Fruit fly (Drosophila melanogaster) whole organism, embryonic: ENCODE data around the gene euc.
A peak's percentile ranks its signal among the peaks of the same experiment; 100 is the strongest.

Experiments
- ATbp ChIP-seq: fragments of 200-800 bp; sonication (Bioruptor generic); optimal IDR thresholded peaks from 2 replicates; lab custom pipeline; 2017; ENCODE audit warnings: missing biosample characterization, mild to moderate bottlenecking, missing genetic modification characterization, missing genetic modification reagents
- CG10959 ChIP-seq: fragments of 200-800 bp; sonication (Bioruptor generic); IDR thresholded peaks from 2 replicates; pipeline ENCODE4 v1.3.6; 2022; ENCODE audit warnings: missing biosample characterization, missing genetic modification characterization
- CG11723 ChIP-seq: fragments of 200-800 bp; sonication (Bioruptor generic); optimal IDR thresholded peaks from 2 replicates; lab custom pipeline; 2017; ENCODE audit warnings: missing biosample characterization, mild to moderate bottlenecking, missing genetic modification characterization
- CG14050 ChIP-seq: fragments of 200-800 bp; sonication (Bioruptor generic); IDR thresholded peaks from 3 replicates; pipeline ENCODE4 v1.3.6; 2022; ENCODE audit warnings: missing biosample characterization, missing genetic modification characterization
- CG18764 ChIP-seq: fragments of 200-800 bp; sonication (Bioruptor generic); optimal IDR thresholded peaks from 3 replicates; lab custom pipeline; 2016; ENCODE audit warnings: missing biosample characterization, missing genetic modification characterization
- CG2129 ChIP-seq: fragments of 200-800 bp; sonication (Bioruptor generic); IDR thresholded peaks from 2 replicates; pipeline ENCODE4 v1.3.6; 2022; ENCODE audit warnings: missing biosample characterization, missing genetic modification characterization; ENCODE audit not compliant: partially characterized antibody
- CG2678 ChIP-seq: fragments of 200-800 bp; sonication (Bioruptor generic); optimal IDR thresholded peaks from 3 replicates; lab custom pipeline; 2019; ENCODE audit warnings: missing biosample characterization, mild to moderate bottlenecking, missing genetic modification characterization, moderate library complexity
- CG31224 ChIP-seq: fragments of 200-800 bp; sonication (Bioruptor generic); IDR thresholded peaks from 2 replicates; pipeline ENCODE4 v1.3.6; 2022; ENCODE audit warnings: missing biosample characterization, missing genetic modification characterization
- CG32767 ChIP-seq: fragments of 200-800 bp; sonication (Bioruptor generic); IDR thresholded peaks from 2 replicates; pipeline ENCODE4 v1.3.6; 2022; ENCODE audit warnings: missing biosample characterization, missing genetic modification characterization
- CG4617 ChIP-seq: fragments of 200-800 bp; sonication (Bioruptor generic); optimal IDR thresholded peaks from 3 replicates; lab custom pipeline; 2016; ENCODE audit warnings: missing biosample characterization, missing genetic modification characterization, borderline replicate concordance
- CG4707 ChIP-seq: fragments of 200-800 bp; sonication (Bioruptor generic); optimal IDR thresholded peaks from 2 replicates; lab custom pipeline; 2018; ENCODE audit warnings: missing biosample characterization, mild to moderate bottlenecking, missing genetic modification characterization, moderate library complexity
- CG4730 ChIP-seq: fragments of 200-800 bp; sonication (Bioruptor generic); IDR thresholded peaks from 2 replicates; pipeline ENCODE4 v1.3.6; 2022; ENCODE audit warnings: missing biosample characterization, missing genetic modification characterization
- CG5180 ChIP-seq: fragments of 200-800 bp; sonication (Bioruptor generic); optimal IDR thresholded peaks from 3 replicates; lab custom pipeline; 2017; ENCODE audit warnings: missing biosample characterization, missing genetic modification characterization, mild to moderate bottlenecking, moderate library complexity, missing genetic modification reagents
- CG6689 ChIP-seq: fragments of 200-800 bp; sonication (Bioruptor generic); IDR thresholded peaks from 2 replicates; pipeline ENCODE4 v1.3.6; 2022; ENCODE audit warnings: missing biosample characterization, missing genetic modification characterization
- CG6791 ChIP-seq: fragments of 200-800 bp; sonication (Bioruptor generic); IDR thresholded peaks from 3 replicates; pipeline ENCODE4 v1.3.6; 2022; ENCODE audit warnings: missing biosample characterization, missing genetic modification characterization; ENCODE audit not compliant: partially characterized antibody
- CG7271 ChIP-seq: fragments of 200-800 bp; sonication (Bioruptor generic); optimal IDR thresholded peaks from 2 replicates; lab custom pipeline; 2018; ENCODE audit warnings: missing biosample characterization, mild to moderate bottlenecking, missing genetic modification characterization, moderate library complexity
- CG7745 ChIP-seq: fragments of 200-800 bp; sonication (Bioruptor generic); optimal IDR thresholded peaks from 2 replicates; lab custom pipeline; 2018; ENCODE audit warnings: missing biosample characterization, mild to moderate bottlenecking, missing genetic modification characterization, moderate library complexity
- CG8765 ChIP-seq: fragments of 200-800 bp; sonication (Bioruptor generic); IDR thresholded peaks from 2 replicates; pipeline ENCODE4 v1.3.6; 2022; ENCODE audit warnings: missing biosample characterization, missing genetic modification characterization
- CrebB ChIP-seq: fragments of 200-800 bp; sonication (Bioruptor generic); optimal IDR thresholded peaks from 3 replicates; lab custom pipeline; 2018; ENCODE audit warnings: missing biosample characterization, mild to moderate bottlenecking, missing genetic modification characterization
- Dfd ChIP-seq, 2 experiments: fragments of >200 bp; optimal IDR thresholded peaks; 2 replicates each; lab custom pipeline; 2017; ENCODE audit warnings: missing biosample characterization in 2 of 2, missing genetic modification characterization in 2 of 2
- Dp ChIP-seq: fragments of 200-800 bp; sonication (Bioruptor generic); optimal IDR thresholded peaks from 2 replicates; lab custom pipeline; 2018; ENCODE audit warnings: missing biosample characterization, mild to moderate bottlenecking, missing genetic modification characterization, moderate library complexity
- HHEX ChIP-seq: fragments of 200-800 bp; sonication (Bioruptor generic); optimal IDR thresholded peaks from 3 replicates; lab custom pipeline; 2017; ENCODE audit warnings: missing biosample characterization, mild to moderate bottlenecking, missing genetic modification characterization, missing genetic modification reagents
- HmgD ChIP-seq: fragments of 200-800 bp; sonication (Bioruptor generic); optimal IDR thresholded peaks from 3 replicates; lab custom pipeline; 2016; ENCODE audit warnings: missing biosample characterization, missing genetic modification characterization
- Hr3 ChIP-seq: fragments of 200-800 bp; sonication (Bioruptor generic); optimal IDR thresholded peaks from 3 replicates; lab custom pipeline; 2016; ENCODE audit warnings: missing biosample characterization, missing genetic modification characterization
- Kr ChIP-seq: fragments of 200-800 bp; sonication (Bioruptor generic); optimal IDR thresholded peaks from 2 replicates; lab custom pipeline; 2017; ENCODE audit warnings: missing biosample characterization, mild to moderate bottlenecking, missing genetic modification characterization
- MBD-R2 ChIP-seq: fragments of 200-800 bp; sonication (Bioruptor generic); IDR thresholded peaks from 2 replicates; pipeline ENCODE4 v1.3.6; 2022; ENCODE audit warnings: missing biosample characterization, missing genetic modification characterization
- MTF-1 ChIP-seq: fragments of 200-800 bp; sonication (Bioruptor generic); optimal IDR thresholded peaks from 2 replicates; lab custom pipeline; 2018; ENCODE audit warnings: missing biosample characterization, mild to moderate bottlenecking, missing genetic modification characterization, borderline replicate concordance
- Nf-YB ChIP-seq: fragments of 200-800 bp; sonication (Bioruptor generic); optimal IDR thresholded peaks from 3 replicates; lab custom pipeline; 2019; ENCODE audit warnings: missing biosample characterization, mild to moderate bottlenecking, missing genetic modification characterization, moderate library complexity
- Pdp1 ChIP-seq, 2 experiments: fragments of 200-800 bp; sonication (Bioruptor generic); optimal IDR thresholded peaks; 3 replicates each; lab custom pipeline; 2016; ENCODE audit warnings: missing biosample characterization in 2 of 2, missing genetic modification characterization in 2 of 2, mild to moderate bottlenecking in 1 of 2, moderate library complexity in 1 of 2
- Sox100B ChIP-seq: fragments of 200-800 bp; sonication (Bioruptor generic); optimal IDR thresholded peaks from 3 replicates; lab custom pipeline; 2018; ENCODE audit warnings: missing biosample characterization, mild to moderate bottlenecking, missing genetic modification characterization
- aop ChIP-seq: fragments of 200-800 bp; sonication (Bioruptor generic); IDR thresholded peaks from 2 replicates; pipeline ENCODE4 v1.3.6; 2022; ENCODE audit warnings: missing biosample characterization, missing genetic modification characterization
- br ChIP-seq: fragments of >200 bp; optimal IDR thresholded peaks from 2 replicates; lab custom pipeline; 2017
- crol ChIP-seq: fragments of 200-800 bp; sonication (Bioruptor generic); IDR thresholded peaks from 2 replicates; pipeline ENCODE4 v1.3.6; 2022; ENCODE audit warnings: missing biosample characterization, missing genetic modification characterization
- dmrt99B ChIP-seq: fragments of 200-800 bp; sonication (Bioruptor generic); optimal IDR thresholded peaks from 2 replicates; lab custom pipeline; 2018; ENCODE audit warnings: missing biosample characterization, mild to moderate bottlenecking, missing genetic modification characterization, moderate library complexity
- emc ChIP-seq: fragments of 200-800 bp; sonication (Bioruptor generic); optimal IDR thresholded peaks from 2 replicates; lab custom pipeline; 2016; ENCODE audit warnings: missing biosample characterization, missing genetic modification characterization
- ftz-f1 ChIP-seq: fragments of 200-800 bp; sonication (Bioruptor generic); optimal IDR thresholded peaks from 2 replicates; lab custom pipeline; 2016; ENCODE audit warnings: missing biosample characterization, missing genetic modification characterization
- gem ChIP-seq: fragments of 200-800 bp; sonication (Bioruptor generic); optimal IDR thresholded peaks from 2 replicates; lab custom pipeline; 2019; ENCODE audit warnings: missing biosample characterization, mild to moderate bottlenecking, missing genetic modification characterization, moderate library complexity
- grau ChIP-seq: fragments of 200-800 bp; optimal IDR thresholded peaks from 3 replicates; lab custom pipeline; 2019; ENCODE audit warnings: missing biosample characterization, mild to moderate bottlenecking, missing genetic modification characterization, moderate library complexity
- gt ChIP-seq: fragments of 200-800 bp; sonication (Bioruptor generic); IDR thresholded peaks from 2 replicates; pipeline ENCODE4 v1.3.6; 2022; ENCODE audit warnings: missing biosample characterization, missing genetic modification characterization
- h ChIP-seq: fragments of >200 bp; optimal IDR thresholded peaks from 2 replicates; lab custom pipeline; 2017
- ham ChIP-seq: fragments of 200-800 bp; sonication (Bioruptor generic); IDR thresholded peaks from 2 replicates; pipeline ENCODE4 v1.3.6; 2022; ENCODE audit warnings: missing biosample characterization, missing genetic modification characterization
- lola ChIP-seq, 3 experiments: fragments of >200 bp in 2 of 3; fragments of 200-800 bp in 1 of 3; sonication (Bioruptor generic) in 1 of 3; optimal IDR thresholded peaks; 2 replicates each; lab custom pipeline; 2017 to 2019; ENCODE audit warnings: missing biosample characterization in 3 of 3, missing genetic modification characterization in 3 of 3, mild to moderate bottlenecking in 1 of 3, moderate library complexity in 1 of 3
- maf-S ChIP-seq: fragments of 200-800 bp; sonication (Bioruptor generic); optimal IDR thresholded peaks from 2 replicates; lab custom pipeline; 2016; ENCODE audit warnings: missing biosample characterization, missing genetic modification characterization
- oc ChIP-seq: fragments of 200-800 bp; sonication (Bioruptor generic); optimal IDR thresholded peaks from 2 replicates; lab custom pipeline; 2018; ENCODE audit warnings: missing biosample characterization, mild to moderate bottlenecking, missing genetic modification characterization, moderate library complexity
- pita ChIP-seq: fragments of 200-800 bp; sonication (Bioruptor generic); optimal IDR thresholded peaks from 2 replicates; lab custom pipeline; 2017; ENCODE audit warnings: missing biosample characterization, mild to moderate bottlenecking, missing genetic modification characterization
- salm ChIP-seq: fragments of 200-800 bp; sonication (Bioruptor generic); optimal IDR thresholded peaks from 2 replicates; lab custom pipeline; 2018; ENCODE audit warnings: missing biosample characterization, mild to moderate bottlenecking, missing genetic modification characterization
- tup ChIP-seq: fragments of 200-800 bp; sonication (Bioruptor generic); optimal IDR thresholded peaks from 2 replicates; lab custom pipeline; 2016; ENCODE audit warnings: missing biosample characterization, mild to moderate bottlenecking, missing genetic modification characterization, moderate library complexity
- tx ChIP-seq: fragments of 200-800 bp; sonication (Bioruptor generic); optimal IDR thresholded peaks from 2 replicates; lab custom pipeline; 2016; ENCODE audit warnings: missing biosample characterization, missing genetic modification characterization
- usp ChIP-seq: fragments of >200 bp; optimal IDR thresholded peaks from 2 replicates; lab custom pipeline; 2017; ENCODE audit warnings: missing biosample characterization, missing genetic modification characterization
- zen ChIP-seq: fragments of 200-800 bp; sonication (Bioruptor generic); optimal IDR thresholded peaks from 3 replicates; lab custom pipeline; 2018; ENCODE audit warnings: missing biosample characterization, mild to moderate bottlenecking, missing genetic modification characterization, moderate library complexity

euc gene

DNA sequence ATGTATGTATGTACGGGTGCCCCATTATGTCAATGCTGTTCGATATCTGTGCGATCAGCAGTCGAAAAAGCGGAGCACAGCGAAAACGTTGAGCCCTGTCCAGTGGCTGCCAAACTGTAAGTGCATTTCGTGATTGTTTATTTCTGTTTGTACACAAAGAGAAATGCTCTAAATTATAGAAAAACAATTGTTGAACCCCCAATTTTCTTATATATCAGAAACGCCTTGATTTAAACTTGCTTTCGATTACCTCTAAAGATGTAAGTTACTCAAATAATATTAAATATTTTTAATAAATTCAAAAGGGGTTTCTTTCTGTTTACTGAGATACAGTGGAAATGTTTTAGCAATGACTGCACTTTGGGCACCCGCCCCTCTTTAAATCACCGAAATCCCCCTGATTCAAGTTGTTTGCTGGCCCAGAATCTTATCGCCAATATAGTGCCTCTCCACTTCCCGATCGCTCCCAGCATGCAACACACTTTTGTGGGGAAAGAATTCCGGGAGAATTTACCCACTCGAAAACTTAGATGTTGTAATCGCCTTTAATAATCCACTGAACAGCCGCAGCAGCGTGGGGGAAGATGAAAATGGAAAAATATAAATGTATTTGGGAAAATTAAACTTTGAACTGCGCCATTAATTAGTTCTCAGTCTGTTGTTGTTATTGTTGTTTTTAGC lies 36.3 kb upstream of the euc start (continued):
- TF ChIP-seq CG7271 (tag; lab: Kevin White, UChicago), result no peak
- peak; percentile 74 for TF ChIP-seq gem
- no peak for TF ChIP-seq h (lab: Kevin White, UChicago)
- TF ChIP-seq CG4707 (GFP tag; lab: Kevin White, UChicago), result no peak
- TF ChIP-seq MBD-R2 (GFP tag; lab: Robert Waterston, UW), result no peak
- TF ChIP-seq HHEX (GFP tag; lab: Kevin White, UChicago), result peak; percentile 3
- TF ChIP-seq CG18764 (GFP tag; lab: Kevin White, UChicago), result no peak
- TF ChIP-seq Dp (GFP tag; lab: Kevin White, UChicago), result no peak
- peak; percentile 73 for TF ChIP-seq CG7745 (tag; lab: Kevin White, UChicago)
- TF ChIP-seq Dfd (GFP tag; optimal IDR thresholded peaks at IDR 0.05; lab: Kevin White, UChicago), result no peak
- TF ChIP-seq maf-S, result no peak
- TF ChIP-seq CG4730 (GFP tag; lab: Robert Waterston, UW), result 0 out of 2 replicates have a peak, but pooled peaks have one; percentile 29
- peak; percentile 5 for TF ChIP-seq CG5180
- peak; percentile 56 for TF ChIP-seq oc (tag; lab: Kevin White, UChicago)
- TF ChIP-seq CG6791 (GFP tag; lab: Robert Waterston, UW), result no peak
- TF ChIP-seq lola (GFP tag; optimal IDR thresholded peaks at IDR 0.05; lab: Kevin White, UChicago), result peak in 1 of 3 experiments; percentile 38
- TF ChIP-seq Kr (GFP tag; lab: Kevin White, UChicago), result no peak
- no peak for TF ChIP-seq gt
- TF ChIP-seq CG11723 (GFP tag; lab: Kevin White, UChicago), result no peak
- TF ChIP-seq zen (tag; lab: Kevin White, UChicago), result no peak
- no peak for TF ChIP-seq CG10959 (GFP tag; lab: Robert Waterston, UW)
- no peak for TF ChIP-seq CrebB (tag; lab: Kevin White, UChicago)
- no peak for TF ChIP-seq ham (GFP tag; lab: Robert Waterston, UW)
- no peak for TF ChIP-seq usp (GFP tag; lab: Kevin White, UChicago)
- TF ChIP-seq CG8765 (GFP tag; lab: Robert Waterston, UW), result no peak
- peak in 1 of 2 experiments; percentile 24 for TF ChIP-seq Pdp1 (GFP tag; optimal IDR thresholded peaks at IDR 0.05; lab: Kevin White, UChicago)
- TF ChIP-seq MTF-1 (GFP tag; lab: Kevin White, UChicago), result no peak
- no peak for TF ChIP-seq Sox100B (GFP tag; lab: Kevin White, UChicago)
- no peak for TF ChIP-seq CG31224 (GFP tag; lab: Robert Waterston, UW)
- TF ChIP-seq emc (GFP tag; lab: Kevin White, UChicago), result no peak
- no peak for TF ChIP-seq CG2129 (GFP tag; lab: Robert Waterston, UW)
- TF ChIP-seq Hr3 (GFP tag; lab: Kevin White, UChicago), result peak; percentile 39
- TF ChIP-seq tx (GFP tag; lab: Kevin White, UChicago), result no peak
- no peak for TF ChIP-seq pita (GFP tag; lab: Kevin White, UChicago)
- no peak for TF ChIP-seq Nf-YB (GFP tag; lab: Kevin White, UChicago)
- TF ChIP-seq aop (GFP tag; lab: Robert Waterston, UW), result no peak
- TF ChIP-seq grau (tag; lab: Kevin White, UChicago), result peak; percentile 45
- TF ChIP-seq CG14050, result no peak; the same call in 2 of the 3 replicates
- TF ChIP-seq CG6689, result peak; percentile 65; the same call in 1 of the 2 replicates
- no peak for TF ChIP-seq CG4617 (GFP tag; lab: Kevin White, UChicago)
- no peak for TF ChIP-seq br (lab: Kevin White, UChicago)
- peak; percentile 48; the same call in 1 of the 2 replicates for TF ChIP-seq CG32767 (GFP tag; lab: Robert Waterston, UW)
- TF ChIP-seq ftz-f1 (GFP tag; lab: Kevin White, UChicago), result no peak
- peak; percentile 70 for TF ChIP-seq dmrt99B
- TF ChIP-seq CG2678 (tag; lab: Kevin White, UChicago), result peak; percentile 57
- no peak for TF ChIP-seq salm (tag; lab: Kevin White, UChicago)
- TF ChIP-seq HmgD, result no peak
- no peak for TF ChIP-seq tup (GFP tag; lab: Kevin White, UChicago)
- peak; percentile 51 for TF ChIP-seq crol (GFP tag; lab: Robert Waterston, UW)
- TF ChIP-seq ATbp (GFP tag; lab: Kevin White, UChicago), result peak; percentile 70
